Worm (Caenorhabditis elegans) whole organism, midembryonic: ENCODE measurements around the gene clec-173.

Experiments
- T22C8.4 ChIP-seq: fragments of 200-800 bp; sonication (Bioruptor generic); IDR thresholded peaks from 2 replicates; pipeline ENCODE4 v1.3.6; 2022; ENCODE audit warnings: missing genetic modification characterization, missing compliant biosample characterization
- cog-1 ChIP-seq: sonication (generic microtip); optimal IDR thresholded peaks from 2 replicates; lab custom pipeline; 2016; ENCODE audit warnings: missing genetic modification characterization, missing compliant biosample characterization
- flt-1 ChIP-seq: fragments of 200-800 bp; sonication (Bioruptor generic); IDR thresholded peaks from 2 replicates; pipeline ENCODE4 v1.3.6; 2022; ENCODE audit warnings: missing genetic modification characterization, missing compliant biosample characterization
- klf-2 ChIP-seq: fragments of 200-800 bp; sonication (Bioruptor generic); conservative IDR thresholded peaks from 2 replicates; pipeline ENCODE4 v1.3.6; 2022; ENCODE audit warnings: missing genetic modification reagents, missing genetic modification characterization, missing compliant biosample characterization
- med-1 ChIP-seq: sonication (generic microtip); optimal IDR thresholded peaks from 2 replicates; lab custom pipeline; 2017; ENCODE audit warnings: missing genetic modification characterization, mild to moderate bottlenecking, missing compliant biosample characterization, antibody characterized with exemption, missing genetic modification reagents; ENCODE audit not compliant: insufficient read depth
- ref-1 ChIP-seq: fragments of 200-800 bp; sonication (Bioruptor generic); conservative IDR thresholded peaks from 2 replicates; pipeline ENCODE4 v1.3.6; 2022; ENCODE audit warnings: missing genetic modification reagents, missing genetic modification characterization, missing compliant biosample characterization
- tab-1 ChIP-seq: fragments of 200-800 bp; sonication (Bioruptor generic); IDR thresholded peaks from 2 replicates; pipeline ENCODE4 v1.3.6; 2022; ENCODE audit warnings: missing genetic modification characterization, missing compliant biosample characterization
- ztf-23 ChIP-seq: fragments of 200-800 bp; sonication (Bioruptor generic); IDR thresholded peaks from 2 replicates; pipeline ENCODE4 v1.3.6; 2022; ENCODE audit warnings: missing genetic modification reagents, missing genetic modification characterization, missing compliant biosample characterization
- ztf-29 ChIP-seq: fragments of 200-800 bp; sonication (Bioruptor generic); IDR thresholded peaks from 2 replicates; pipeline ENCODE4 v1.3.6; 2022; ENCODE audit warnings: missing genetic modification reagents, missing genetic modification characterization, missing compliant biosample characterization

The clec-173 gene

DNA sequence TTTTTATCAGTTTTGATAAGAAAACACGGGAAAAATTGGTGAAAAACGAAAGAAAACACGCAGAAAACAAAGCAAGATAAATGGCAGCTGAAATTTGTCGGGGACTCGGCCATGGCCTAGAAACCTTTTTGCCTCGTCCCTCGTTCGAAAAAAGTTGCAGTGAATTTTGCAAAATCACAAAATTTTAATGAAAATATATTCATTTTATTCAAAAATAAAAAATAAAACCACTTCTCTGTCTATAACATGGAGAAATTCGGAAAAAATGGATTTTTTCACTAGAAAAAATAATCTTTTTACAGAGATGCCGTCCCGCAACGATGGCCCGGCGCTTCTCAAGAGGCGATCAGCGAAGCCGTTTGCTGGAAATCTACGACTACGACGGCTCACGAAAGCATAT, 45.3 kb downstream of the clec-173 start, which contains the start of gene Y67D8A.2:
Y67D8A.2 (plus strand) TSS at position 301 of the 400 bp plus-strand sequence.
- TF ChIP-seq ref-1 (GFP tag; lab: Robert Waterston, UW) (no peak), flt-1 (GFP tag; lab: Robert Waterston, UW) (no peak), med-1 (GFP tag; lab: Kevin White, UChicago) (no peak), ztf-23 (GFP tag; lab: Robert Waterston, UW) (no peak), tab-1 (GFP tag; lab: Robert Waterston, UW) (no peak), ztf-29 (GFP tag; lab: Robert Waterston, UW) (no peak), cog-1 (tag; lab: Kevin White, UChicago) (no peak), klf-2 (GFP tag; lab: Robert Waterston, UW) (no peak), T22C8.4 (no peak)

DNA sequence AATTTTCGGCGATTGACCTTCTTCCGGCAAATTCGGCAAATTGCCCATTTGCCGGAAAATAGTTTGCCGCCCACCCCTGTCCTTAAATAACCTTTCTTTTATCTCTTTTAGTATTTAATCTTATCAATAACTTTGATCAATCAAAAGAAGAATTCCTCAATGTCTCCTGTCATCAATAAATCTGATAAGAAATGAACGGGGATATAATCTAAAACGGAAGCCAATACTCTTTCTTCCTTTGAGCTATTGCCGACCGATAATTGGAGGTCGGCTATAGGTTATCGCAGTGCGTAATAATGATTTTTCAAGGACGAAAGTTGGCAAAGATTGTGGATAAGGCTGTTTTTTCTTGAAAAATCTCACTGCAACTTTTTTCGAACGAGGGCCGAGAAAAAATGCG, 46.3 kb downstream of the clec-173 start:
- TF ChIP-seq tab-1 (GFP tag; lab: Robert Waterston, UW) = no peak
- no peak for TF ChIP-seq flt-1 (GFP tag; lab: Robert Waterston, UW)
- TF ChIP-seq ref-1 (GFP tag; lab: Robert Waterston, UW) = no peak
- no peak for TF ChIP-seq cog-1 (tag; lab: Kevin White, UChicago)
- no peak for TF ChIP-seq med-1 (GFP tag; lab: Kevin White, UChicago)
- no peak for TF ChIP-seq klf-2 (GFP tag; lab: Robert Waterston, UW)
- TF ChIP-seq ztf-23 (GFP tag; lab: Robert Waterston, UW) = no peak
- TF ChIP-seq ztf-29 (GFP tag; lab: Robert Waterston, UW) = no peak
- no peak for TF ChIP-seq T22C8.4
